Fruit fly (Drosophila melanogaster) whole organism, prepupa: ENCODE results near the gene MED17.
A peak's percentile ranks its signal among the peaks of the same experiment; 100 is the strongest.

Experiments
- Blimp-1 ChIP-seq: fragments of 200-800 bp; sonication (Bioruptor generic); optimal IDR thresholded peaks from 3 replicates; lab custom pipeline; 2017; ENCODE audit warnings: missing biosample characterization, missing genetic modification characterization, mild to moderate bottlenecking, moderate library complexity, missing genetic modification reagents
- CG10631 ChIP-seq: fragments of 200-800 bp; sonication (Bioruptor generic); optimal IDR thresholded peaks from 2 replicates; lab custom pipeline; 2016; ENCODE audit warnings: missing biosample characterization, missing genetic modification characterization
- CG10669 ChIP-seq: fragments of 200-800 bp; sonication (Bioruptor generic); optimal IDR thresholded peaks from 3 replicates; lab custom pipeline; 2018; ENCODE audit warnings: missing biosample characterization, mild to moderate bottlenecking, missing genetic modification characterization, moderate library complexity
- CG11294 ChIP-seq: fragments of 200-800 bp; sonication (Bioruptor generic); IDR thresholded peaks from 2 replicates; pipeline ENCODE4 v1.3.6; 2022; ENCODE audit warnings: missing biosample characterization, missing genetic modification characterization
- CG11762 ChIP-seq: fragments of 200-800 bp; sonication (Bioruptor generic); optimal IDR thresholded peaks from 3 replicates; lab custom pipeline; 2016; ENCODE audit warnings: missing biosample characterization, missing genetic modification characterization; ENCODE audit not compliant: insufficient read depth
- CG16779 ChIP-seq: fragments of 200-800 bp; sonication (Bioruptor generic); optimal IDR thresholded peaks from 3 replicates; lab custom pipeline; 2017; ENCODE audit warnings: missing biosample characterization, mild to moderate bottlenecking, missing genetic modification characterization
- CG3032 ChIP-seq: fragments of 200-800 bp; optimal IDR thresholded peaks from 2 replicates; lab custom pipeline; 2019; ENCODE audit warnings: missing biosample characterization, mild to moderate bottlenecking, missing genetic modification characterization, moderate library complexity
- CG32006 ChIP-seq: fragments of 200-800 bp; sonication (Bioruptor generic); optimal IDR thresholded peaks from 3 replicates; lab custom pipeline; 2017; ENCODE audit warnings: missing biosample characterization, mild to moderate bottlenecking, missing genetic modification characterization
- CG3919 ChIP-seq: fragments of 200-800 bp; sonication (Bioruptor generic); optimal IDR thresholded peaks from 3 replicates; lab custom pipeline; 2016; ENCODE audit warnings: missing biosample characterization, missing genetic modification characterization
- CG6163 ChIP-seq: fragments of 200-800 bp; sonication (Bioruptor generic); IDR thresholded peaks from 3 replicates; pipeline ENCODE4 v1.3.6; 2022; ENCODE audit warnings: missing biosample characterization, missing genetic modification characterization
- CG6276 ChIP-seq: fragments of 200-800 bp; sonication (Bioruptor generic); optimal IDR thresholded peaks from 2 replicates; lab custom pipeline; 2017; ENCODE audit warnings: missing biosample characterization, mild to moderate bottlenecking, missing genetic modification characterization
- CG6808 ChIP-seq: fragments of 200-800 bp; sonication (Bioruptor generic); optimal IDR thresholded peaks from 3 replicates; lab custom pipeline; 2017; ENCODE audit warnings: missing biosample characterization, missing genetic modification characterization, mild to moderate bottlenecking, moderate library complexity, missing genetic modification reagents
- CG6854 ChIP-seq: fragments of 200-800 bp; sonication (Bioruptor generic); optimal IDR thresholded peaks from 2 replicates; lab custom pipeline; 2017; ENCODE audit warnings: missing biosample characterization, mild to moderate bottlenecking, missing genetic modification characterization
- CG7368 ChIP-seq: fragments of 200-800 bp; sonication (Bioruptor generic); optimal IDR thresholded peaks from 3 replicates; lab custom pipeline; 2016; ENCODE audit warnings: missing biosample characterization, missing genetic modification characterization
- CG9139 ChIP-seq: fragments of 200-800 bp; sonication (Bioruptor generic); optimal IDR thresholded peaks from 3 replicates; lab custom pipeline; 2017; ENCODE audit warnings: missing biosample characterization, mild to moderate bottlenecking, missing genetic modification characterization
- Eip75B ChIP-seq: fragments of 200-800 bp; sonication (Bioruptor generic); optimal IDR thresholded peaks from 3 replicates; lab custom pipeline; 2016; ENCODE audit warnings: missing biosample characterization, missing genetic modification characterization
- Eip78C ChIP-seq: fragments of 200-800 bp; sonication (Bioruptor generic); peaks from one replicate; lab custom pipeline; 2016; ENCODE audit warnings: missing biosample characterization, missing genetic modification characterization
- Eip93F ChIP-seq: fragments of 200-800 bp; sonication (Bioruptor generic); optimal IDR thresholded peaks from 2 replicates; lab custom pipeline; 2016; ENCODE audit warnings: missing biosample characterization, mild to moderate bottlenecking, missing genetic modification characterization
- Gug ChIP-seq: fragments of 200-800 bp; sonication (Bioruptor generic); IDR thresholded peaks from 2 replicates; pipeline ENCODE4 v1.3.6; 2022; ENCODE audit warnings: missing biosample characterization, missing genetic modification characterization
- Hr39 ChIP-seq: fragments of 200-800 bp; sonication (Bioruptor generic); optimal IDR thresholded peaks from 2 replicates; lab custom pipeline; 2016; ENCODE audit warnings: missing biosample characterization, missing genetic modification characterization
- Hr4 ChIP-seq: fragments of 200-800 bp; sonication (Bioruptor generic); optimal IDR thresholded peaks from 3 replicates; lab custom pipeline; 2016; ENCODE audit warnings: missing biosample characterization, missing genetic modification characterization
- Lpt ChIP-seq: fragments of 200-800 bp; sonication (Bioruptor generic); optimal IDR thresholded peaks from 3 replicates; lab custom pipeline; 2016; ENCODE audit warnings: missing biosample characterization, missing genetic modification characterization
- Met ChIP-seq: fragments of 200-800 bp; sonication (Bioruptor generic); optimal IDR thresholded peaks from 3 replicates; lab custom pipeline; 2016; ENCODE audit warnings: missing biosample characterization, missing genetic modification characterization
- OdsH ChIP-seq: fragments of 200-800 bp; sonication (Bioruptor generic); optimal IDR thresholded peaks from 3 replicates; lab custom pipeline; 2016; ENCODE audit warnings: missing biosample characterization, missing genetic modification characterization
- Smox ChIP-seq: fragments of 200-800 bp; sonication (Bioruptor generic); optimal IDR thresholded peaks from 3 replicates; lab custom pipeline; 2016; ENCODE audit warnings: missing biosample characterization, missing genetic modification characterization
- Sox102F ChIP-seq: fragments of 200-800 bp; sonication (Bioruptor generic); optimal IDR thresholded peaks from 2 replicates; lab custom pipeline; 2016; ENCODE audit warnings: missing biosample characterization, mild to moderate bottlenecking, missing genetic modification characterization
- Sox14 ChIP-seq: fragments of 200-800 bp; sonication (Bioruptor generic); optimal IDR thresholded peaks from 3 replicates; lab custom pipeline; 2016; ENCODE audit warnings: missing biosample characterization, missing genetic modification characterization
- achi ChIP-seq: fragments of 200-800 bp; sonication (Bioruptor generic); optimal IDR thresholded peaks from 3 replicates; lab custom pipeline; 2016; ENCODE audit warnings: missing biosample characterization, missing genetic modification characterization
- acj6 ChIP-seq: fragments of 200-800 bp; sonication (Bioruptor generic); optimal IDR thresholded peaks from 3 replicates; lab custom pipeline; 2016; ENCODE audit warnings: missing biosample characterization, missing genetic modification characterization
- cyc ChIP-seq: fragments of 200-800 bp; sonication (Bioruptor generic); optimal IDR thresholded peaks from 3 replicates; lab custom pipeline; 2016; ENCODE audit warnings: missing biosample characterization, missing genetic modification characterization
- dac ChIP-seq: fragments of 200-800 bp; sonication (Bioruptor generic); optimal IDR thresholded peaks from 2 replicates; lab custom pipeline; 2017; ENCODE audit warnings: missing biosample characterization, mild to moderate bottlenecking, missing genetic modification characterization
- dsx ChIP-seq: fragments of 200-800 bp; optimal IDR thresholded peaks from 3 replicates; lab custom pipeline; 2019; ENCODE audit warnings: missing biosample characterization, mild to moderate bottlenecking, missing genetic modification characterization, moderate library complexity; ENCODE audit not compliant: poor library complexity, severe bottlenecking
- eg ChIP-seq: fragments of 200-800 bp; sonication (Bioruptor generic); IDR thresholded peaks from 3 replicates; pipeline ENCODE4 v1.3.6; 2022; ENCODE audit warnings: missing biosample characterization, missing genetic modification characterization
- esn ChIP-seq: fragments of 200-800 bp; sonication (Bioruptor generic); optimal IDR thresholded peaks from 2 replicates; lab custom pipeline; 2016; ENCODE audit warnings: missing biosample characterization, mild to moderate bottlenecking, missing genetic modification characterization, moderate library complexity
- fd59A ChIP-seq: fragments of 200-800 bp; sonication (Bioruptor generic); optimal IDR thresholded peaks from 2 replicates; lab custom pipeline; 2017; ENCODE audit warnings: missing biosample characterization, mild to moderate bottlenecking, missing genetic modification characterization, missing genetic modification reagents
- fd85E ChIP-seq: fragments of 200-800 bp; sonication (Bioruptor generic); optimal IDR thresholded peaks from 3 replicates; lab custom pipeline; 2016; ENCODE audit warnings: missing biosample characterization, missing genetic modification characterization
- lz ChIP-seq: fragments of 200-800 bp; sonication (Bioruptor generic); optimal IDR thresholded peaks from 3 replicates; lab custom pipeline; 2016; ENCODE audit warnings: missing biosample characterization, missing genetic modification characterization
- net ChIP-seq: fragments of 200-800 bp; sonication (Bioruptor generic); optimal IDR thresholded peaks from 3 replicates; lab custom pipeline; 2016; ENCODE audit warnings: missing biosample characterization, missing genetic modification characterization
- salr ChIP-seq, 2 experiments: fragments of 200-800 bp; sonication (Bioruptor generic); optimal IDR thresholded peaks; 3 replicates each; lab custom pipeline; 2016 to 2018; ENCODE audit warnings: missing biosample characterization in 2 of 2, missing genetic modification characterization in 2 of 2, mild to moderate bottlenecking in 1 of 2
- spab ChIP-seq: fragments of 200-800 bp; sonication (Bioruptor generic); optimal IDR thresholded peaks from 2 replicates; lab custom pipeline; 2017; ENCODE audit warnings: missing biosample characterization, mild to moderate bottlenecking, missing genetic modification characterization, missing genetic modification reagents
- svp ChIP-seq: fragments of 200-800 bp; sonication (Bioruptor generic); peaks from one replicate; lab custom pipeline; 2016; ENCODE audit warnings: missing biosample characterization, missing genetic modification characterization
- topi ChIP-seq: fragments of 200-800 bp; sonication (Bioruptor generic); optimal IDR thresholded peaks from 3 replicates; lab custom pipeline; 2016; ENCODE audit warnings: missing biosample characterization, missing genetic modification characterization
- vri ChIP-seq: fragments of 200-800 bp; sonication (Bioruptor generic); optimal IDR thresholded peaks from 3 replicates; lab custom pipeline; 2016; ENCODE audit warnings: missing biosample characterization, mild to moderate bottlenecking, missing genetic modification characterization

MED17 gene

dm6 chr3R:18164052-18164722 is 24.7 kb upstream of the MED17 start, which contains the start of the genes CG7218 and Cbp20 (continued):
- TF ChIP-seq CG10669 (GFP tag; lab: Kevin White, UChicago) (peak; percentile 46), svp (GFP tag; lab: Kevin White, UChicago) (peak; percentile 85), Sox14 (GFP tag; lab: Kevin White, UChicago) (peak; percentile 64), Eip93F (peak; percentile 16), achi (GFP tag; lab: Kevin White, UChicago) (peak; percentile 60), net (GFP tag; lab: Kevin White, UChicago) (peak; percentile 61), salr (GFP tag; optimal IDR thresholded peaks at IDR 0.05; lab: Kevin White, UChicago) (no peak), OdsH (GFP tag; lab: Kevin White, UChicago) (peak; percentile 72), fd85E (GFP tag; lab: Kevin White, UChicago) (no peak), CG3919 (GFP tag; lab: Kevin White, UChicago) (peak; percentile 69), topi (peak; percentile 70), CG11762 (GFP tag; lab: Kevin White, UChicago) (peak; percentile 7), vri (GFP tag; lab: Kevin White, UChicago) (peak; percentile 47), Blimp-1 (no peak), CG7368 (GFP tag; lab: Kevin White, UChicago) (peak; percentile 8), CG3032 (tag; lab: Kevin White, UChicago) (peak; percentile 63), Eip75B (GFP tag; lab: Kevin White, UChicago) (peak; percentile 49), Hr39 (GFP tag; lab: Kevin White, UChicago) (peak; percentile 69), Eip78C (GFP tag; lab: Kevin White, UChicago) (peak; percentile 86), CG6163 (GFP tag; lab: Robert Waterston, UW) (peak; percentile 69), lz (GFP tag; lab: Kevin White, UChicago) (peak; percentile 72), esn (peak; percentile 77), CG6276 (GFP tag; lab: Kevin White, UChicago) (no peak), CG6808 (GFP tag; lab: Kevin White, UChicago) (no peak), cyc (peak; percentile 66), spab (GFP tag; lab: Kevin White, UChicago) (no peak), CG11294 (GFP tag; lab: Robert Waterston, UW) (peak; percentile 52), CG9139 (GFP tag; lab: Kevin White, UChicago) (no peak), CG10631 (GFP tag; lab: Kevin White, UChicago) (peak; percentile 61), Lpt (GFP tag; lab: Kevin White, UChicago) (peak; percentile 51), fd59A (no peak), Sox102F (GFP tag; lab: Kevin White, UChicago) (peak; percentile 66), acj6 (GFP tag; lab: Kevin White, UChicago) (peak; percentile 64), Smox (GFP tag; lab: Kevin White, UChicago) (peak; percentile 64), Hr4 (GFP tag; lab: Kevin White, UChicago) (peak; percentile 71), eg (GFP tag; lab: Robert Waterston, UW) (peak; percentile 69), dac (GFP tag; lab: Kevin White, UChicago) (no peak), Gug (GFP tag; lab: Robert Waterston, UW) (peak; percentile 55; the same call in 1 of the 2 replicates), dsx (GFP tag; lab: Kevin White, UChicago) (peak; percentile 10)

DNA sequence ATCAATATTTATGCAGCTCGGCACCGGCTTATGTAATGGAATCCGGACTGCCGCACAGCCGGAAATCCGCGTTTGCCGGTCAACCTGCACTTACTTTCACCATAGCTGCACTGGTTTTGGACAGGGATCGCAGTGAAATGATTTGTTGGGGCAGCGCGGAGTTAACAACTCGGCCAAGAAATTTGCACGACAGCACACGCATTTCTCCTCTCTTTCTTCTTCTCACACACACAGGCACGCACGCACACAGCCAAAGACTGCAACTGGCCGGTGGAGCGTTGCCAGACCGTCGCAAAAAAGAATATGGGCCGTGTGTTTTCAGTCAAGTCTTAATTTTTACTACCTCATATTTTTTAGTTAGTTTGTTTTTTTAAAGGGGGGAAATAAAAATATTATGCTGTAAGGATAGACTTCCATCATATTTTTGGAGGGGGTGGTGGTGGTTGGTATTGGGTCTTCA is 22.6 kb upstream of the MED17 start:
- peak; percentile 15 for TF ChIP-seq CG6854 (GFP tag; lab: Kevin White, UChicago)
- peak; percentile 8 for TF ChIP-seq lz (GFP tag; lab: Kevin White, UChicago)
- TF ChIP-seq vri (GFP tag; lab: Kevin White, UChicago), result peak; percentile 44
- TF ChIP-seq CG3919 (GFP tag; lab: Kevin White, UChicago), result peak; percentile 23
- TF ChIP-seq Eip78C (GFP tag; lab: Kevin White, UChicago), result peak; percentile 72
- TF ChIP-seq cyc, result peak; percentile 20
- peak; percentile 41 for TF ChIP-seq Sox14 (GFP tag; lab: Kevin White, UChicago)
- no peak for TF ChIP-seq CG16779 (tag; lab: Kevin White, UChicago)
- no peak for TF ChIP-seq CG32006 (GFP tag; lab: Kevin White, UChicago)
- no peak for TF ChIP-seq Met
- peak; percentile 10 for TF ChIP-seq Eip75B (GFP tag; lab: Kevin White, UChicago)
